Worm (Caenorhabditis elegans): Measurements from ENCODE around the gene srx-65.

DNA sequence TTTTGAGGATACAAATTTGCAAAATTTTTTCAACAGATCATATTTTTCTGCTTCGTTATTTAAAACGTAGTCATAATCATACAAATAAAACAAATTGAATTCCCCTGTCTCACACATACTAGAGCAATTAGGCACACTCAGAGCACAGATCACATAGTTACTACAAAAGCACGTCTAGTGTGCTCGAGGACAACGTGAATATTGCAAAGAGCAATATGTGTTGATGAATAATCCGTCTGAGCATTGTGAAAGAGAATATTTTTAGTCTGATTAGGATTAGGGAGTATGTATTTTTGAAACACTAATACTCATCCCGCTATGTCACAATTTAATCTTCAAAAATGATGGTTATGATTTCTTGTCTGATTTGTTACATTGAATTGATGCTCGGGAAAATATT lies 44.5 kb upstream of the srx-65 start:
- TF ChIP-seq sptf-1 (tag; optimal IDR thresholded peaks at IDR 0.05) (no peak), unc-39 (tag; optimal IDR thresholded peaks at IDR 0.05) (no peak), nhr-28 (tag; optimal IDR thresholded peaks at IDR 0.05) (no peak), elt-3 (tag; optimal IDR thresholded peaks at IDR 0.05) (no peak), blmp-1 (tag; optimal IDR thresholded peaks at IDR 0.05) (no peak), unc-62 (GFP tag; optimal IDR thresholded peaks at IDR 0.05) (no peak), nhr-12 (tag; optimal IDR thresholded peaks at IDR 0.05) (no peak), lin-32 (GFP tag; optimal IDR thresholded peaks at IDR 0.05) (no peak), nhr-76 (tag; optimal IDR thresholded peaks at IDR 0.05) (no peak), mls-2 (tag; optimal IDR thresholded peaks at IDR 0.05) (no peak), lin-13 (tag; optimal IDR thresholded peaks at IDR 0.05) (no peak), ham-2 (GFP tag; optimal IDR thresholded peaks at IDR 0.05) (no peak), snpc-4 (tag; optimal IDR thresholded peaks at IDR 0.05) (no peak)
